Fruit fly (Drosophila melanogaster) whole organism, embryonic: ENCODE results near the gene rho-5.
A peak's percentile ranks its signal among the peaks of the same experiment; 100 is the strongest.

Source experiments
- Awh ChIP-seq: fragments of 200-800 bp; sonication (Bioruptor generic); IDR thresholded peaks from 2 replicates; pipeline ENCODE4, ENCODE4 v1.3.6; 2022; ENCODE audit warnings: missing biosample characterization, missing genetic modification characterization
- CG10147 ChIP-seq: fragments of 200-800 bp; sonication (Bioruptor generic); optimal IDR thresholded peaks from 2 replicates; lab custom pipeline; 2019; ENCODE audit warnings: missing biosample characterization, mild to moderate bottlenecking, missing genetic modification characterization, moderate library complexity
- CG10959 ChIP-seq: fragments of 200-800 bp; sonication (Bioruptor generic); IDR thresholded peaks from 2 replicates; pipeline ENCODE4 v1.3.6; 2022; ENCODE audit warnings: missing biosample characterization, missing genetic modification characterization
- CG11085 ChIP-seq: fragments of 200-800 bp; sonication (Bioruptor generic); IDR thresholded peaks from 2 replicates; pipeline ENCODE4 v1.3.6; 2022; ENCODE audit warnings: missing biosample characterization, missing genetic modification characterization
- CG11560 ChIP-seq: fragments of 200-800 bp; sonication (Bioruptor generic); IDR thresholded peaks from 3 replicates; pipeline ENCODE4 v1.3.6; 2022; ENCODE audit warnings: missing biosample characterization, missing genetic modification characterization
- CG12219 ChIP-seq: fragments of 200-800 bp; sonication (Bioruptor generic); optimal IDR thresholded peaks from 3 replicates; lab custom pipeline; 2018; ENCODE audit warnings: missing biosample characterization, mild to moderate bottlenecking, missing genetic modification characterization
- CG12391 ChIP-seq: fragments of 200-800 bp; sonication (Bioruptor generic); optimal IDR thresholded peaks from 3 replicates; lab custom pipeline; 2018; ENCODE audit warnings: missing biosample characterization, mild to moderate bottlenecking, missing genetic modification characterization, moderate library complexity
- CG12769 ChIP-seq: fragments of 200-800 bp; sonication (Bioruptor generic); optimal IDR thresholded peaks from 2 replicates; lab custom pipeline; 2019; ENCODE audit warnings: missing biosample characterization, mild to moderate bottlenecking, missing genetic modification characterization, moderate library complexity
- CG12942 ChIP-seq: fragments of 200-800 bp; sonication (Bioruptor generic); optimal IDR thresholded peaks from 3 replicates; lab custom pipeline; 2016; ENCODE audit warnings: missing biosample characterization, missing genetic modification characterization
- CG13624 ChIP-seq: fragments of 200-800 bp; sonication (Bioruptor generic); optimal IDR thresholded peaks from 2 replicates; lab custom pipeline; 2016; ENCODE audit warnings: missing biosample characterization, missing genetic modification characterization
- CG14050 ChIP-seq: fragments of 200-800 bp; sonication (Bioruptor generic); IDR thresholded peaks from 3 replicates; pipeline ENCODE4 v1.3.6; 2022; ENCODE audit warnings: missing biosample characterization, missing genetic modification characterization
- CG2712 ChIP-seq: fragments of 200-800 bp; optimal IDR thresholded peaks from 3 replicates; lab custom pipeline; 2019; ENCODE audit warnings: missing biosample characterization, mild to moderate bottlenecking, missing genetic modification characterization, moderate library complexity
- CG31365 ChIP-seq: fragments of 200-800 bp; sonication (Bioruptor generic); optimal IDR thresholded peaks from 2 replicates; lab custom pipeline; 2018; ENCODE audit warnings: missing biosample characterization, mild to moderate bottlenecking, missing genetic modification characterization
- CG34376 ChIP-seq: fragments of 200-800 bp; sonication (Bioruptor generic); optimal IDR thresholded peaks from 2 replicates; lab custom pipeline; 2018; ENCODE audit warnings: missing biosample characterization, mild to moderate bottlenecking, missing genetic modification characterization
- CG4282 ChIP-seq: fragments of 200-800 bp; sonication (Bioruptor generic); optimal IDR thresholded peaks from 2 replicates; lab custom pipeline; 2016; ENCODE audit warnings: missing biosample characterization, missing genetic modification characterization
- CG4617 ChIP-seq: fragments of 200-800 bp; sonication (Bioruptor generic); optimal IDR thresholded peaks from 3 replicates; lab custom pipeline; 2016; ENCODE audit warnings: missing biosample characterization, missing genetic modification characterization, borderline replicate concordance
- CG4854 ChIP-seq: fragments of 200-800 bp; sonication (Bioruptor generic); optimal IDR thresholded peaks from 2 replicates; lab custom pipeline; 2016; ENCODE audit warnings: missing biosample characterization, missing genetic modification characterization, inconsistent platforms
- CG6791 ChIP-seq: fragments of 200-800 bp; sonication (Bioruptor generic); IDR thresholded peaks from 3 replicates; pipeline ENCODE4 v1.3.6; 2022; ENCODE audit warnings: missing biosample characterization, missing genetic modification characterization; ENCODE audit not compliant: partially characterized antibody
- CG8281 ChIP-seq: fragments of 200-800 bp; sonication (Bioruptor generic); optimal IDR thresholded peaks from 2 replicates; lab custom pipeline; 2018; ENCODE audit warnings: missing biosample characterization, mild to moderate bottlenecking, missing genetic modification characterization, moderate library complexity
- CG8924 ChIP-seq: fragments of 200-800 bp; optimal IDR thresholded peaks from 3 replicates; lab custom pipeline; 2019; ENCODE audit warnings: missing biosample characterization, mild to moderate bottlenecking, missing genetic modification characterization, moderate library complexity
- CG9437 ChIP-seq: fragments of 200-800 bp; sonication (Bioruptor generic); optimal IDR thresholded peaks from 2 replicates; lab custom pipeline; 2018; ENCODE audit warnings: missing biosample characterization, mild to moderate bottlenecking, missing genetic modification characterization
- CrebB ChIP-seq: fragments of 200-800 bp; sonication (Bioruptor generic); optimal IDR thresholded peaks from 3 replicates; lab custom pipeline; 2018; ENCODE audit warnings: missing biosample characterization, mild to moderate bottlenecking, missing genetic modification characterization
- Dad ChIP-seq: fragments of 200-800 bp; sonication (Bioruptor generic); optimal IDR thresholded peaks from 3 replicates; lab custom pipeline; 2016; ENCODE audit warnings: missing biosample characterization, missing genetic modification characterization
- Fer3 ChIP-seq: fragments of 200-800 bp; sonication (Bioruptor generic); optimal IDR thresholded peaks from 2 replicates; lab custom pipeline; 2018; ENCODE audit warnings: missing biosample characterization, mild to moderate bottlenecking, missing genetic modification characterization, moderate library complexity
- H2.0 ChIP-seq: fragments of 200-800 bp; sonication (Bioruptor generic); IDR thresholded peaks from 2 replicates; pipeline ENCODE4 v1.3.6; 2022; ENCODE audit warnings: missing biosample characterization, missing genetic modification characterization
- HLH3B ChIP-seq: fragments of 200-800 bp; sonication (Bioruptor generic); IDR thresholded peaks from 2 replicates; pipeline ENCODE4 v1.3.6; 2022; ENCODE audit warnings: missing biosample characterization, missing genetic modification characterization
- Hmr ChIP-seq: fragments of 200-800 bp; sonication (Bioruptor generic); optimal IDR thresholded peaks from 3 replicates; lab custom pipeline; 2017; ENCODE audit warnings: mild to moderate bottlenecking, missing biosample characterization, missing genetic modification reagents, missing genetic modification characterization
- Hr39 ChIP-seq: fragments of >200 bp; optimal IDR thresholded peaks from 2 replicates; lab custom pipeline; 2017
- Hr51 ChIP-seq, 2 experiments: fragments of 200-800 bp; sonication (Bioruptor generic); optimal IDR thresholded peaks; 2 replicates in 1 of 2; 3 replicates in 1 of 2; lab custom pipeline; 2016 to 2018; ENCODE audit warnings: missing biosample characterization in 2 of 2, missing genetic modification characterization in 2 of 2, mild to moderate bottlenecking in 1 of 2, moderate library complexity in 1 of 2
- Mes4 ChIP-seq: fragments of 200-800 bp; sonication (Bioruptor generic); optimal IDR thresholded peaks from 2 replicates; lab custom pipeline; 2016; ENCODE audit warnings: missing biosample characterization, missing genetic modification characterization
- NC2β ChIP-seq: fragments of 200-800 bp; sonication (Bioruptor generic); optimal IDR thresholded peaks from 2 replicates; lab custom pipeline; 2016; ENCODE audit warnings: missing biosample characterization, missing genetic modification characterization
- Ptx1 ChIP-seq: fragments of 200-800 bp; sonication (Bioruptor generic); IDR thresholded peaks from 2 replicates; pipeline ENCODE4 v1.3.6; 2022; ENCODE audit warnings: missing biosample characterization, missing genetic modification characterization
- Sin3A ChIP-seq: fragments of >200 bp; optimal IDR thresholded peaks from 2 replicates; lab custom pipeline; 2018
- Ssrp ChIP-seq: fragments of 200-800 bp; sonication (Bioruptor generic); optimal IDR thresholded peaks from 2 replicates; lab custom pipeline; 2018; ENCODE audit warnings: missing biosample characterization, mild to moderate bottlenecking, missing genetic modification characterization, moderate library complexity
- Taf1 ChIP-seq: fragments of 200-800 bp; sonication (Bioruptor generic); IDR thresholded peaks from 2 replicates; pipeline ENCODE4 v1.3.6; 2022; ENCODE audit warnings: missing biosample characterization, missing genetic modification characterization
- YL-1 ChIP-seq: fragments of 200-800 bp; sonication (Bioruptor generic); optimal IDR thresholded peaks from 3 replicates; lab custom pipeline; 2017; ENCODE audit warnings: missing biosample characterization, mild to moderate bottlenecking, missing genetic modification characterization
- aop ChIP-seq: fragments of 200-800 bp; sonication (Bioruptor generic); IDR thresholded peaks from 2 replicates; pipeline ENCODE4 v1.3.6; 2022; ENCODE audit warnings: missing biosample characterization, missing genetic modification characterization
- ase ChIP-seq: fragments of 200-800 bp; sonication (Bioruptor generic); IDR thresholded peaks from 3 replicates; pipeline ENCODE4 v1.3.6; 2022; ENCODE audit warnings: missing biosample characterization, missing genetic modification characterization
- btn ChIP-seq: fragments of 200-800 bp; sonication (Bioruptor generic); optimal IDR thresholded peaks from 2 replicates; lab custom pipeline; 2016; ENCODE audit warnings: missing biosample characterization, missing genetic modification characterization
- danr ChIP-seq: fragments of 200-800 bp; sonication (Bioruptor generic); IDR thresholded peaks from 2 replicates; pipeline ENCODE4 v1.3.6; 2022; ENCODE audit warnings: missing biosample characterization, missing genetic modification characterization
- ems ChIP-seq: fragments of 200-800 bp; sonication (Bioruptor generic); optimal IDR thresholded peaks from 3 replicates; lab custom pipeline; 2016; ENCODE audit warnings: missing biosample characterization, missing genetic modification characterization
- inv ChIP-seq: fragments of 200-800 bp; sonication (Bioruptor generic); IDR thresholded peaks from 2 replicates; pipeline ENCODE4 v1.3.6; 2022; ENCODE audit warnings: missing biosample characterization, missing genetic modification characterization; ENCODE audit not compliant: partially characterized antibody
- knrl ChIP-seq: fragments of 200-800 bp; sonication (Bioruptor generic); IDR thresholded peaks from 3 replicates; pipeline ENCODE4 v1.3.6; 2022; ENCODE audit warnings: missing biosample characterization, missing genetic modification characterization; ENCODE audit not compliant: partially characterized antibody
- lmd ChIP-seq: fragments of 200-800 bp; sonication (Bioruptor generic); IDR thresholded peaks from 2 replicates; pipeline ENCODE4 v1.3.6; 2022; ENCODE audit warnings: missing biosample characterization, missing genetic modification characterization
- mirr ChIP-seq: fragments of 200-800 bp; sonication (Bioruptor generic); optimal IDR thresholded peaks from 3 replicates; lab custom pipeline; 2018; ENCODE audit warnings: missing biosample characterization, mild to moderate bottlenecking, missing genetic modification characterization
- repo ChIP-seq: fragments of 200-800 bp; sonication (Bioruptor generic); optimal IDR thresholded peaks from 2 replicates; lab custom pipeline; 2016; ENCODE audit warnings: missing biosample characterization, missing genetic modification characterization
- scrt ChIP-seq: fragments of 200-800 bp; sonication (Bioruptor generic); optimal IDR thresholded peaks from 2 replicates; lab custom pipeline; 2018; ENCODE audit warnings: missing biosample characterization, mild to moderate bottlenecking, missing genetic modification characterization, moderate library complexity
- so ChIP-seq: fragments of 200-800 bp; sonication (Bioruptor generic); IDR thresholded peaks from 3 replicates; pipeline ENCODE4 v1.3.6; 2022; ENCODE audit warnings: missing biosample characterization, missing genetic modification characterization
- zen ChIP-seq: fragments of 200-800 bp; sonication (Bioruptor generic); optimal IDR thresholded peaks from 3 replicates; lab custom pipeline; 2018; ENCODE audit warnings: missing biosample characterization, mild to moderate bottlenecking, missing genetic modification characterization, moderate library complexity
- zfh1 ChIP-seq: fragments of 200-800 bp; sonication (Bioruptor generic); IDR thresholded peaks from 3 replicates; pipeline ENCODE4 v1.3.6; 2022; ENCODE audit warnings: missing biosample characterization, missing genetic modification characterization

rho-5 gene

dm6 chr2L:10375464-10376236 lies 1.9 kb upstream of the rho-5 start, which contains the start of the genes CG33303 and dpr19 (continued):
- TF ChIP-seq Taf1 (GFP tag; lab: Robert Waterston, UW) (peak; percentile 20; the same call in 1 of the 2 replicates), CG2712 (peak; percentile 92), ems (no peak), CG13624 (GFP tag; lab: Kevin White, UChicago) (no peak), repo (GFP tag; lab: Kevin White, UChicago) (no peak), NC2β (GFP tag; lab: Kevin White, UChicago) (no peak), Hr51 (GFP tag; optimal IDR thresholded peaks at IDR 0.05; lab: Kevin White, UChicago) (peak in 1 of 2 experiments; percentile 87), Awh (GFP tag; lab: Robert Waterston, UW) (peak; percentile 73), CG8281 (tag; lab: Kevin White, UChicago) (peak; percentile 4), CrebB (peak; percentile 29), CG14050 (no peak; the same call in 2 of the 3 replicates), Ptx1 (peak; percentile 65), CG12942 (GFP tag; lab: Kevin White, UChicago) (peak; percentile 38), mirr (GFP tag; lab: Kevin White, UChicago) (no peak), inv (GFP tag; lab: Robert Waterston, UW) (no peak), CG11560 (tag; lab: Robert Waterston, UW) (no peak), Fer3 (tag; lab: Kevin White, UChicago) (peak; percentile 71), CG34376 (GFP tag; lab: Kevin White, UChicago) (no peak), Hr39 (lab: Kevin White, UChicago) (no peak), CG4854 (GFP tag; lab: Kevin White, UChicago) (no peak), Sin3A (lab: Kevin White, UChicago) (no peak), CG4617 (GFP tag; lab: Kevin White, UChicago) (peak; percentile 75), scrt (GFP tag; lab: Kevin White, UChicago) (peak; percentile 59), CG9437 (peak; percentile 75), Hmr (GFP tag; lab: Kevin White, UChicago) (peak; percentile 85), so (GFP tag; lab: Robert Waterston, UW) (0 out of 3 replicates have a peak, but pooled peaks have one; percentile 7), CG8924 (tag; lab: Kevin White, UChicago) (peak; percentile 90), danr (GFP tag; lab: Robert Waterston, UW) (no peak), H2.0 (peak; percentile 35; the same call in 1 of the 2 replicates), CG10147 (GFP tag; lab: Kevin White, UChicago) (peak; percentile 72), CG12391 (tag; lab: Kevin White, UChicago) (peak; percentile 92), zen (tag; lab: Kevin White, UChicago) (peak; percentile 64), CG6791 (GFP tag; lab: Robert Waterston, UW) (no peak), ase (GFP tag; lab: Robert Waterston, UW) (no peak), HLH3B (GFP tag; lab: Robert Waterston, UW) (peak; percentile 38; the same call in 1 of the 2 replicates), CG4282 (GFP tag; lab: Kevin White, UChicago) (no peak), CG10959 (GFP tag; lab: Robert Waterston, UW) (no peak), aop (no peak), YL-1 (GFP tag; lab: Kevin White, UChicago) (peak; percentile 85), CG31365 (no peak), Mes4 (GFP tag; lab: Kevin White, UChicago) (no peak), btn (no peak), lmd (peak; percentile 52; the same call in 1 of the 2 replicates), knrl (GFP tag; lab: Robert Waterston, UW) (no peak), CG12219 (GFP tag; lab: Kevin White, UChicago) (no peak), CG11085 (GFP tag; lab: Robert Waterston, UW) (no peak), zfh1 (GFP tag; lab: Robert Waterston, UW) (0 out of 3 replicates have a peak, but pooled peaks have one; percentile 31), CG12769 (no peak), Ssrp (tag; lab: Kevin White, UChicago) (peak; percentile 77), Dad (GFP tag; lab: Kevin White, UChicago) (no peak)
